Worm (Caenorhabditis elegans) whole organism, L1 larva: ENCODE measurements around the gene ZC155.4.

ENCODE experiments used
- alr-1 ChIP-seq: fragments of 200-800 bp; sonication (Bioruptor generic); optimal IDR thresholded peaks from 2 replicates; lab custom pipeline; 2018; ENCODE audit warnings: borderline replicate concordance, mild to moderate bottlenecking, missing genetic modification characterization, missing compliant biosample characterization
- ceh-8 ChIP-seq: fragments of 200-800 bp; sonication (Bioruptor generic); optimal IDR thresholded peaks from 2 replicates; lab custom pipeline; 2018; ENCODE audit warnings: mild to moderate bottlenecking, missing genetic modification characterization, moderate library complexity, missing compliant biosample characterization
- dsc-1 ChIP-seq: sonication (generic microtip); optimal IDR thresholded peaks from 2 replicates; lab custom pipeline; 2016; ENCODE audit warnings: mild to moderate bottlenecking, missing genetic modification characterization, missing compliant biosample characterization
- efl-1 ChIP-seq, 4 experiments: fragments of 150-350 bp; optimal IDR thresholded peaks in 3 of 4; peaks in 1 of 4; 1 replicate in 1 of 4; 2 replicates in 3 of 4; lab custom pipeline; 2014; ENCODE audit warnings: missing biosample characterization in 2 of 4, missing genetic modification characterization in 2 of 4, missing genetic modification reagents in 2 of 4
- efl-3 ChIP-seq: fragments of 200-800 bp; sonication (Bioruptor generic); optimal IDR thresholded peaks from 2 replicates; lab custom pipeline; 2018; ENCODE audit warnings: mild to moderate bottlenecking, missing genetic modification characterization, missing compliant biosample characterization
- egl-13 ChIP-seq: sonication (generic microtip); optimal IDR thresholded peaks from 2 replicates; lab custom pipeline; 2016; ENCODE audit warnings: missing genotype, missing genetic modification reagents, missing genetic modification characterization, missing compliant biosample characterization
- egl-27 ChIP-seq, 2 experiments: fragments of 150-350 bp in 1 of 2; sonication (generic microtip); optimal IDR thresholded peaks; 3 replicates each; lab custom pipeline; 2017 to 2018; ENCODE audit warnings: missing biosample characterization in 2 of 2, missing genetic modification characterization in 2 of 2, missing genetic modification reagents in 2 of 2
- elt-3 ChIP-seq, 6 experiments: fragments of 150-350 bp in 1 of 6; sonication (generic microtip); optimal IDR thresholded peaks; 2 replicates each; lab custom pipeline; 2017 to 2018; ENCODE audit warnings: missing biosample characterization in 6 of 6, missing genetic modification characterization in 6 of 6, inconsistent platforms in 1 of 6
- ets-5 ChIP-seq: fragments of 200-800 bp; sonication (Bioruptor generic); IDR thresholded peaks from 2 replicates; pipeline ENCODE4 v1.3.6; 2022; ENCODE audit warnings: missing genetic modification characterization, missing compliant biosample characterization
- fkh-10 ChIP-seq: sonication (generic microtip); optimal IDR thresholded peaks from 2 replicates; lab custom pipeline; 2017; ENCODE audit warnings: missing biosample characterization, missing genetic modification reagents, missing genetic modification characterization
- fkh-8 ChIP-seq: sonication (generic microtip); optimal IDR thresholded peaks from 2 replicates; lab custom pipeline; 2016; ENCODE audit warnings: mild to moderate bottlenecking, missing genetic modification characterization, missing compliant biosample characterization
- grh-1 ChIP-seq: fragments of 200-800 bp; sonication (Bioruptor generic); IDR thresholded peaks from 2 replicates; pipeline ENCODE4 v1.3.6; 2022; ENCODE audit warnings: missing genetic modification reagents, missing genetic modification characterization, missing compliant biosample characterization
- hlh-17 ChIP-seq: fragments of 200-800 bp; sonication (Bioruptor generic); optimal IDR thresholded peaks from 2 replicates; lab custom pipeline; 2018; ENCODE audit warnings: missing genetic modification characterization, mild to moderate bottlenecking, missing compliant biosample characterization, moderate library complexity, borderline replicate concordance
- jun-1 ChIP-seq: fragments of 150-350 bp; optimal IDR thresholded peaks from 2 replicates; lab custom pipeline; 2014; ENCODE audit warnings: missing biosample characterization, missing genetic modification reagents, missing genetic modification characterization
- lin-13 ChIP-seq: fragments of 150-350 bp; optimal IDR thresholded peaks from 2 replicates; lab custom pipeline; 2014; ENCODE audit warnings: missing biosample characterization, missing genetic modification reagents, missing genetic modification characterization
- lin-35 ChIP-seq, 2 experiments: fragments of 150-350 bp; optimal IDR thresholded peaks; 2 replicates each; lab custom pipeline; 2014; ENCODE audit warnings: missing biosample characterization in 2 of 2, missing genetic modification characterization in 2 of 2, missing genetic modification reagents in 2 of 2
- lir-3 ChIP-seq: sonication (generic microtip); optimal IDR thresholded peaks from 2 replicates; lab custom pipeline; 2016; ENCODE audit warnings: mild to moderate bottlenecking, missing genetic modification characterization, moderate library complexity, missing compliant biosample characterization; ENCODE audit not compliant: poor library complexity
- mab-9 ChIP-seq: fragments of 200-800 bp; sonication (Bioruptor generic); IDR thresholded peaks from 2 replicates; pipeline ENCODE4 v1.3.6; 2022; ENCODE audit warnings: missing genetic modification reagents, missing genetic modification characterization, missing compliant biosample characterization
- nhr-19 ChIP-seq: fragments of 200-800 bp; sonication (Bioruptor generic); conservative IDR thresholded peaks from 2 replicates; pipeline ENCODE4 v1.3.6; 2022; ENCODE audit warnings: missing genetic modification characterization, missing compliant biosample characterization
- nhr-237 ChIP-seq: fragments of 150-350 bp; optimal IDR thresholded peaks from 2 replicates; lab custom pipeline; 2014; ENCODE audit warnings: missing biosample characterization, missing genetic modification characterization
- nhr-71 ChIP-seq: sonication (generic microtip); optimal IDR thresholded peaks from 2 replicates; lab custom pipeline; 2016; ENCODE audit warnings: mild to moderate bottlenecking, missing genetic modification characterization, moderate library complexity, missing compliant biosample characterization
- nhr-84 ChIP-seq: sonication (generic microtip); optimal IDR thresholded peaks from 2 replicates; lab custom pipeline; 2017; ENCODE audit warnings: missing biosample characterization, missing genetic modification characterization
- nhr-90 ChIP-seq: sonication (generic microtip); optimal IDR thresholded peaks from 2 replicates; lab custom pipeline; 2016; ENCODE audit warnings: mild to moderate bottlenecking, missing genetic modification characterization, missing compliant biosample characterization; ENCODE audit not compliant: poor library complexity
- pag-3 ChIP-seq: sonication (generic microtip); optimal IDR thresholded peaks from 2 replicates; lab custom pipeline; 2017; ENCODE audit warnings: missing genetic modification characterization, mild to moderate bottlenecking, missing compliant biosample characterization, antibody characterized with exemption, borderline replicate concordance; ENCODE audit not compliant: insufficient read depth
- pqm-1 ChIP-seq: sonication (generic microtip); optimal IDR thresholded peaks from 3 replicates; lab custom pipeline; 2017; ENCODE audit warnings: missing biosample characterization, missing genetic modification characterization
- snu-23 ChIP-seq: sonication (generic microtip); optimal IDR thresholded peaks from 2 replicates; lab custom pipeline; 2016; ENCODE audit warnings: missing genetic modification characterization, missing compliant biosample characterization
- sox-4 ChIP-seq: sonication (generic microtip); optimal IDR thresholded peaks from 2 replicates; lab custom pipeline; 2016; ENCODE audit warnings: missing genetic modification characterization, missing compliant biosample characterization
- sptf-1 ChIP-seq: fragments of 150-350 bp; optimal IDR thresholded peaks from 2 replicates; lab custom pipeline; 2014; ENCODE audit warnings: missing biosample characterization, missing genetic modification characterization
- swsn-7 ChIP-seq: sonication (generic microtip); optimal IDR thresholded peaks from 2 replicates; lab custom pipeline; 2016; ENCODE audit warnings: missing genetic modification characterization, missing compliant biosample characterization
- tbx-2 ChIP-seq: sonication (generic microtip); optimal IDR thresholded peaks from 2 replicates; lab custom pipeline; 2016; ENCODE audit warnings: missing genetic modification characterization, missing compliant biosample characterization
- unc-30 ChIP-seq: sonication (generic microtip); optimal IDR thresholded peaks from 2 replicates; lab custom pipeline; 2017; ENCODE audit warnings: missing biosample characterization, missing genetic modification characterization
- unc-62 ChIP-seq: fragments of 150-350 bp; optimal IDR thresholded peaks from 2 replicates; lab custom pipeline; 2014; ENCODE audit warnings: missing biosample characterization, missing genetic modification reagents, missing genetic modification characterization
- unc-86 ChIP-seq: sonication (generic microtip); optimal IDR thresholded peaks from 2 replicates; lab custom pipeline; 2016; ENCODE audit warnings: missing genetic modification characterization, missing compliant biosample characterization
- vab-15 ChIP-seq: sonication (generic microtip); optimal IDR thresholded peaks from 2 replicates; lab custom pipeline; 2017; ENCODE audit warnings: missing genotype, mild to moderate bottlenecking, missing genetic modification characterization, missing compliant biosample characterization
- zag-1 ChIP-seq: fragments of 150-350 bp; optimal IDR thresholded peaks from 2 replicates; lab custom pipeline; 2014; ENCODE audit warnings: missing biosample characterization, missing genetic modification characterization
- zip-4 ChIP-seq: fragments of 200-800 bp; sonication (Bioruptor generic); optimal IDR thresholded peaks from 2 replicates; lab custom pipeline; 2018; ENCODE audit warnings: mild to moderate bottlenecking, missing genetic modification characterization, moderate library complexity, missing compliant biosample characterization
- ztf-4 ChIP-seq: fragments of 150-350 bp; optimal IDR thresholded peaks from 2 replicates; lab custom pipeline; 2014; ENCODE audit warnings: missing biosample characterization, missing genetic modification characterization

ZC155.4 gene

ce11 chrIII:5215375-5215774 is at the start of gene ZC155.4:
Gene ZC155.4 (minus strand): TSS chrIII:5215475.
- TF ChIP-seq hlh-17 (no peak), mab-9 (GFP tag; lab: Robert Waterston, UW) (no peak), dsc-1 (tag; lab: Kevin White, UChicago) (no peak), vab-15 (tag; lab: Kevin White, UChicago) (no peak), egl-13 (tag; lab: Kevin White, UChicago) (no peak), sox-4 (no peak), grh-1 (GFP tag; lab: Robert Waterston, UW) (no peak), tbx-2 (no peak)

- no peak for TF ChIP-seq snu-23
- no peak for TF ChIP-seq pqm-1 (tag; lab: Kevin White, UChicago)
- TF ChIP-seq egl-27 (tag; optimal IDR thresholded peaks at IDR 0.05; lab: Kevin White, UChicago), result no peak
- no peak for TF ChIP-seq pag-3
- no peak for TF ChIP-seq unc-86 (tag; lab: Kevin White, UChicago)
- no peak for TF ChIP-seq nhr-90
These were observed 49.5 kb upstream of the ZC155.4 start, which contains the start of gene gro-1 for ce11 chrIII:5264813-5265212. Gene gro-1 (plus strand): TSS chrIII:5265113.

ce11 chrIII:5263299-5263993 is 48.2 kb upstream of the ZC155.4 start, which contains the start of the genes C34E10.9 and hap-1:
Gene C34E10.9 (minus strand): TSS chrIII:5263399.
Gene hap-1 (plus strand): TSS chrIII:5263943.
- TF ChIP-seq alr-1 (tag; lab: Kevin White, UChicago) (no peak), nhr-19 (GFP tag; lab: Robert Waterston, UW) (no peak), hlh-17 (no peak), ets-5 (no peak), ztf-4 (tag; lab: Kevin White, UChicago) (no peak), efl-1 (optimal IDR thresholded peaks at IDR 0.05; lab: Kevin White, UChicago) (no peak), efl-1 (GFP tag; optimal IDR thresholded peaks at IDR 0.05 in 1 of 2; lab: Kevin White, UChicago) (peak in 1 of 2 experiments; percentile 18), elt-3 (tag; optimal IDR thresholded peaks at IDR 0.05; lab: Kevin White, UChicago) (no peak), lin-13 (GFP tag; lab: Kevin White, UChicago) (no peak)
- TF ChIP-seq, all 84 proteins: peak for 1

- TF ChIP-seq sptf-1 (no peak), hlh-17 (no peak), unc-30 (no peak), fkh-10 (GFP tag; lab: Kevin White, UChicago) (no peak), ets-5 (no peak), snu-23 (no peak), nhr-71 (tag; lab: Kevin White, UChicago) (no peak), fkh-8 (no peak), efl-3 (GFP tag; lab: Kevin White, UChicago) (no peak), ceh-8 (GFP tag; lab: Kevin White, UChicago) (no peak), zag-1 (tag; lab: Kevin White, UChicago) (no peak), unc-62 (GFP tag; lab: Kevin White, UChicago) (no peak), lir-3 (no peak), nhr-237 (tag; lab: Kevin White, UChicago) (no peak), jun-1 (tag; lab: Kevin White, UChicago) (no peak), lin-35 (GFP tag; optimal IDR thresholded peaks at IDR 0.05; lab: Kevin White, UChicago) (no peak), nhr-84 (tag; lab: Kevin White, UChicago) (no peak), swsn-7 (no peak), lin-13 (GFP tag; lab: Kevin White, UChicago) (no peak), zip-4 (GFP tag; lab: Kevin White, UChicago) (no peak)
- TF ChIP-seq, all 84 proteins: peak for 0
These were observed 45.1 kb upstream of the ZC155.4 start, which contains the start of gene gop-3 for ce11 chrIII:5260394-5260793. Gene gop-3 (plus strand): TSS chrIII:5260694.
